Worm (Caenorhabditis elegans) whole organism, L3 larva: Measurements from ENCODE around the gene ZK795.2.

Experiments
- ama-1 ChIP-seq: fragments of 150-350 bp; optimal IDR thresholded peaks from 2 replicates; lab custom pipeline; 2018
- ceh-28 ChIP-seq: fragments of 150-350 bp; optimal IDR thresholded peaks from 2 replicates; lab custom pipeline; 2014; ENCODE audit warnings: missing biosample characterization, missing genetic modification reagents, missing genetic modification characterization
- elt-2 ChIP-seq: sonication (generic microtip); optimal IDR thresholded peaks from 2 replicates; lab custom pipeline; 2016; ENCODE audit warnings: missing genetic modification reagents, mild to moderate bottlenecking, missing genetic modification characterization, missing compliant biosample characterization
- nhr-28 ChIP-seq: fragments of 150-350 bp; optimal IDR thresholded peaks from 2 replicates; lab custom pipeline; 2014; ENCODE audit warnings: missing biosample characterization, missing genetic modification characterization
- skn-1 ChIP-seq: fragments of 150-350 bp; optimal IDR thresholded peaks from 2 replicates; lab custom pipeline; 2014; ENCODE audit warnings: missing biosample characterization, missing genetic modification characterization

DNA sequence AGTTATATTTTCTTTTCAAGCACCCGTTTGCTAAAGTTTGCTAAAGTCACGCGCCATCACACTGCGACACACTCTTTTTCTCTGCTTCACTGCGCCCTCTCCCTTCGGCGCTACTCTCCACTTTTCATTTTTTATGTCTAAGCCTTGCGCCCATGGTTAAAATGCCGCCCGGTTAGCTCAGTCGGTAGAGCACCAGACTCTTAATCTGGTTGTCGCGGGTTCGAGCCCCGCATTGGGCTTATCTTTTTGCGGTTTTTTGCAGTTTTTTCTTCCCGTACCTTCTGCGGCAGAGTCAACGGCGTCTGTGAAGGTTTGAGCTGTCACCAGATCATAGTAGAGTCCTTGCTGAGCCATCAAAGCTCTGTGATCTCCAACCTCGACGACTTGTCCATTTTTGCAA lies 35.8 kb upstream of the ZK795.2 start:
- no peak for TF ChIP-seq nhr-28 (tag; lab: Kevin White, UChicago)
- peak; percentile 7 for TF ChIP-seq skn-1 (tag; lab: Kevin White, UChicago)
- no peak for TF ChIP-seq ceh-28 (tag; lab: Kevin White, UChicago)
- peak; percentile 62 for TF ChIP-seq elt-2 (tag; lab: Kevin White, UChicago)
- no peak for TF ChIP-seq ama-1 (lab: Kevin White, UChicago)
